Fruit fly (Drosophila melanogaster): ENCODE data around the gene CG15824.

Gene CG15824

DNA sequence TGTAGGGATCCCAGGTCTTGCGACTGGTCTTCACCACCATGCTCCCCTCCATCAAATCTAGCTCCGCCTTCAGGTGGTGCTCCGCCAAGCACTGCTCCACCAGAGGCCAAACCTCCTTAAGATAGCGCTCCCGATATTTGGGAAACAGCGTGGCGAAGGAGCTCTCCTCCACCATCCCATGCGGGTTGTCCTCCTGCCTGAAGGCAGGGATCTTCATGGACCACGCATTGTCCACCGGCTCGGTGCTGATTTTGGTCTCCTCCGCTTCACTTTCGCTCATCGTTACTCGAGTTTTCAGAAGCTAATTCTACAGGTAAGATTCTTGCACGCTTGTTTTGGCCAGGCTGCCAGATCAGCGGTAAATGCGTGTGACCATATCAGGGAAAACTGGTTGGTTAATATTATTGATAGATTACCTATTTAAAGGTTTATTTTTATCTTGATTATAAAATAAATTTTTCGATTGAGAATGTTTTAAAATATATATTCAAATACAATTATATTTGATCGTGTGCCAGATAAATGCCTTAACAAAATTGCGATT, 15.4 kb downstream of the CG15824 start, which contains the start of gene dbe:
dbe (minus strand) TSS at position 361 of the 544 bp plus-strand sequence.
- TF ChIP-seq CG17385 (GFP tag; optimal IDR thresholded peaks at IDR 0.05) = no peak
- peak; percentile 7 for TF ChIP-seq Chrac-16 (GFP tag; optimal IDR thresholded peaks at IDR 0.05)
- peak; percentile 15 for TF ChIP-seq NfI (GFP tag; optimal IDR thresholded peaks at IDR 0.05)
- TF ChIP-seq Asciz (GFP tag; optimal IDR thresholded peaks at IDR 0.05) = no peak
- TF ChIP-seq CG1603 (tag; optimal IDR thresholded peaks at IDR 0.05) = peak; percentile 34
- TF ChIP-seq CG5245 (GFP tag; optimal IDR thresholded peaks at IDR 0.05) = no peak
- TF ChIP-seq CG32532 (GFP tag; IDR thresholded peaks at IDR 0.05) = 0 out of 2 replicates have a peak, but pooled peaks have one; percentile 18
- TF ChIP-seq CG32772 (GFP tag; IDR thresholded peaks at IDR 0.05) = no peak
- TF ChIP-seq CG11085 (GFP tag; IDR thresholded peaks at IDR 0.05) = no peak
- no peak for TF ChIP-seq Dbx (GFP tag; IDR thresholded peaks at IDR 0.05)
- peak; percentile 66 for TF ChIP-seq slbo (GFP tag; IDR thresholded peaks at IDR 0.05)
- peak; percentile 13 for TF ChIP-seq HmgZ (tag; optimal IDR thresholded peaks at IDR 0.05)
- peak; percentile 3 for TF ChIP-seq Mad (GFP tag; optimal IDR thresholded peaks at IDR 0.05)
- no peak for TF ChIP-seq nerfin-2 (GFP tag; IDR thresholded peaks at IDR 0.05; ENCODE audit: partially characterized antibody)
- TF ChIP-seq CG7839 (tag; optimal IDR thresholded peaks at IDR 0.05) = peak; percentile 17
- no peak for TF ChIP-seq jing (GFP tag; optimal IDR thresholded peaks at IDR 0.05)
- TF ChIP-seq Med (GFP tag) = peak; percentile 75
- peak; percentile 25; the same call in 1 of the 2 replicates for TF ChIP-seq vvl (GFP tag; IDR thresholded peaks at IDR 0.05)
- no peak for TF ChIP-seq CG1792 (GFP tag; optimal IDR thresholded peaks at IDR 0.05)
- TF ChIP-seq Hr3 (GFP tag; optimal IDR thresholded peaks at IDR 0.05) = peak; percentile 8
- TF ChIP-seq CoRest (tag; optimal IDR thresholded peaks at IDR 0.05) = peak; percentile 0
- TF ChIP-seq CG9817 (tag; optimal IDR thresholded peaks at IDR 0.05) = peak; percentile 26
- TF ChIP-seq repo (GFP tag; optimal IDR thresholded peaks at IDR 0.05) = peak; percentile 43
- no peak; the same call in 1 of the 2 replicates for TF ChIP-seq Xrp1 (GFP tag; IDR thresholded peaks at IDR 0.05)
- TF ChIP-seq CG13894 (tag; optimal IDR thresholded peaks at IDR 0.05) = peak; percentile 20
- TF ChIP-seq CG33213 (GFP tag; optimal IDR thresholded peaks at IDR 0.05) = no peak
- no peak for TF ChIP-seq zf30C (GFP tag; optimal IDR thresholded peaks at IDR 0.05)
- no peak for TF ChIP-seq NC2α (GFP tag; optimal IDR thresholded peaks at IDR 0.05)
- TF ChIP-seq stwl (tag; optimal IDR thresholded peaks at IDR 0.05) = peak; percentile 24
- TF ChIP-seq CG8281 (tag; optimal IDR thresholded peaks at IDR 0.05) = no peak
- no peak; the same call in 1 of the 2 replicates for TF ChIP-seq E2f2 (GFP tag; IDR thresholded peaks at IDR 0.05)
- no peak for TF ChIP-seq CG12071 (GFP tag; optimal IDR thresholded peaks at IDR 0.05)
- TF ChIP-seq eyg (GFP tag; optimal IDR thresholded peaks at IDR 0.05) = no peak
- no peak for TF ChIP-seq CG3163 (GFP tag; optimal IDR thresholded peaks at IDR 0.05)
- TF ChIP-seq slou (GFP tag; optimal IDR thresholded peaks at IDR 0.05) = no peak
- TF ChIP-seq CG34422 (GFP tag; IDR thresholded peaks at IDR 0.05) = 0 out of 3 replicates have a peak, but pooled peaks have one; percentile 30
- TF ChIP-seq CG13424 (tag; optimal IDR thresholded peaks at IDR 0.05) = peak; percentile 48
- TF ChIP-seq pzg (GFP tag; optimal IDR thresholded peaks at IDR 0.05) = peak; percentile 37
- peak; percentile 5 for TF ChIP-seq Meics (GFP tag; optimal IDR thresholded peaks at IDR 0.05)
- no peak for TF ChIP-seq CG15479 (GFP tag; optimal IDR thresholded peaks at IDR 0.05)
- no peak for TF ChIP-seq CG11398 (GFP tag; optimal IDR thresholded peaks at IDR 0.05)
- TF ChIP-seq CG2129 (GFP tag; IDR thresholded peaks at IDR 0.05; ENCODE audit: partially characterized antibody) = no peak
- peak; percentile 13 for TF ChIP-seq tap (tag; optimal IDR thresholded peaks at IDR 0.05)
- TF ChIP-seq lola (GFP tag; optimal IDR thresholded peaks at IDR 0.05) = peak in 1 of 3 experiments; percentile 3
- 0 out of 3 replicates have a peak, but pooled peaks have one; percentile 43 for TF ChIP-seq ci (GFP tag; IDR thresholded peaks at IDR 0.05)
- TF ChIP-seq Dll (GFP tag; IDR thresholded peaks at IDR 0.05; ENCODE audit: partially characterized antibody) = 0 out of 4 replicates have a peak, but pooled peaks have one; percentile 27
- TF ChIP-seq Nf-YC (tag; optimal IDR thresholded peaks at IDR 0.05) = no peak
- TF ChIP-seq gem (tag; optimal IDR thresholded peaks at IDR 0.05) = peak; percentile 44
- TF ChIP-seq MESR4 (GFP tag; optimal IDR thresholded peaks at IDR 0.05) = peak; percentile 84
